Worm (Caenorhabditis elegans): ENCODE data around the gene arx-2.

arx-2 gene

DNA sequence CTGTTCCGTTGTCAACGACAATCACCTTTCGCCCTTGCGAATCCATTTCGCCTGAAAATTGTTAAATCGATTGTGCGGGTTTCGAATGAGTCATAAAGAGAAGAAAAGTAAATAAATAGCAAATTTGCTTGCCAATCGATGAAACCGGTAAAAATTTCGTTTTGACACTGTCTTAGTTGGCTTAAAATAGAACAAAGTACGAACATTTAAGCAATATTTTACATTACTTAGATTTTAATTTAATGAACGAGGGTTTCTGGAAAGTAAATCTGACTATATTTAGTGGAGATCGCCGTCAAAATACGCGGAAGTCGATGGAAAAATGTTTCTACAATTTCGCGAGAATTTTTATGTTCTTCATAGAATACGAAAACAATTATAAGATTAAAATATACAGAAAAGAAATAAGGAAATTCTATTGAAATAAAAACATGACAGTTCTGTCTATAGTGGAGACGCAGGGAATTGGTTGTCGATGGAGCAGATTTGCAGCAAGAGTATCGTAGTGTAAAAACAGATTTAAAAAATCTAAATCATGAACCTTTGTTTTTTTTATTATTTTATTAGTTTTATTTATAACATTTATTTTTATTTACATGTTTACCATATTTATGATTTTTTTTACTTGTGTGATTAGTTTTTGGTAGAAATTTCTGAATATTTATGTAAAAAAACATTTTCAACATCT, at the start of gene arx-2:
Gene arx-2, minus strand, starts transcription at position 51 of the 688 bp plus-strand sequence.
- TF ChIP-seq tab-1 (GFP tag; IDR thresholded peaks at IDR 0.05): no peak
- TF ChIP-seq med-1 (GFP tag; optimal IDR thresholded peaks at IDR 0.05; ENCODE audit: insufficient read depth): no peak

DNA sequence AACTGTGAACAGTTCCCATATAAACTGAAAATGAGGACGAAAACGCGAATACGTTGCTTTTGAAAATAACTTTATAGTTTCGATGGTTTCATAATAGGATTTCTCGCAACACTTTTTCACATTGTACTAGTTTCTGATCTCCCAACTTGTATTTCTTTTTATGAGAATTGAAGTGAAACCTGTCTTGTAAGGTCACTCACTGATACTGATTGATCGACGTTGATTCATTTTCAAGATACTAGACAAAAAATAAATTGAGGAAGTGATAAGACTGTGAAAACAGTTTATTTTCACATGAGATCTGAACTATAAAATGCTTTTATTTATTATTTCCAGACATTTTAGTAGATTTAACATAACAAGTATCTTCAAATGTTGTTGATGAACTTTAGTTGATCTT, 49.3 kb upstream of the arx-2 start:
- TF ChIP-seq med-1 (GFP tag; optimal IDR thresholded peaks at IDR 0.05; ENCODE audit: insufficient read depth) (no peak), ztf-29 (GFP tag; IDR thresholded peaks at IDR 0.05) (no peak), klf-2 (GFP tag; conservative IDR thresholded peaks at IDR 0.05) (no peak), flt-1 (GFP tag; IDR thresholded peaks at IDR 0.05) (no peak), cog-1 (tag; optimal IDR thresholded peaks at IDR 0.05) (no peak), T22C8.4 (GFP tag; IDR thresholded peaks at IDR 0.05) (no peak), ztf-23 (GFP tag; IDR thresholded peaks at IDR 0.05) (no peak), tab-1 (GFP tag; IDR thresholded peaks at IDR 0.05) (no peak), ref-1 (GFP tag; conservative IDR thresholded peaks at IDR 0.05) (no peak)

- TF ChIP-seq tab-1 (GFP tag; IDR thresholded peaks at IDR 0.05) (no peak), klf-2 (GFP tag; conservative IDR thresholded peaks at IDR 0.05) (no peak), cog-1 (tag; optimal IDR thresholded peaks at IDR 0.05) (no peak), ztf-29 (GFP tag; IDR thresholded peaks at IDR 0.05) (no peak)
Observed at ce11 chrV:10383950-10384349, 45.8 kb upstream of the arx-2 start, which contains the start of gene spe-10. TSS of gene spe-10 (plus strand) at chrV:10384250.

- TF ChIP-seq klf-2 (GFP tag; conservative IDR thresholded peaks at IDR 0.05): no peak
- no peak for TF ChIP-seq med-1 (GFP tag; optimal IDR thresholded peaks at IDR 0.05; ENCODE audit: insufficient read depth)
- TF ChIP-seq cog-1 (tag; optimal IDR thresholded peaks at IDR 0.05): no peak
- TF ChIP-seq flt-1 (GFP tag; IDR thresholded peaks at IDR 0.05): no peak
- no peak for TF ChIP-seq ztf-23 (GFP tag; IDR thresholded peaks at IDR 0.05)
- no peak for TF ChIP-seq tab-1 (GFP tag; IDR thresholded peaks at IDR 0.05)
- TF ChIP-seq ref-1 (GFP tag; conservative IDR thresholded peaks at IDR 0.05): no peak
- no peak for TF ChIP-seq T22C8.4 (GFP tag; IDR thresholded peaks at IDR 0.05)
- no peak for TF ChIP-seq ztf-29 (GFP tag; IDR thresholded peaks at IDR 0.05)
Observed at ce11 chrV:10382142-10382541, 44.0 kb upstream of the arx-2 start, which contains the start of gene pqn-2. TSS of gene pqn-2 (plus strand) at chrV:10382442.

DNA sequence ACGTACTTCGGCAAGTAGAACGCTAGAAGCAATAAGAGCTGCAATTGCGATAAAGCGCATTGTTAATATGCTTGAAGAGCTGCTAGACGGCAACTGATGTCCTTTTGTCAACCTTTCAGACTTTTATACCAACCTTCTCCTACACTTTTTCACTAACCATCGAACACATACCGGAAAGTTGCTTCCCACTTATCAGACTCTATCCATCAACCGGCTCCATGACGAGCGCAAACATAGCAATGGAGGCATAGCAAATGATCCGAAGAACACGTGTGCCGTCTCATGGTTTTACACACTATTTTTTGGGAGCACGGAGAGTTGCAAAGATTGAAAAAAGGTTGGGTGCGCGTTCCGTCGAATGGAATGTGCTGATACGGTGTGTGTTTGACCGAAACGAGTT, 43.6 kb upstream of the arx-2 start, which contains the start of gene abu-1:
Gene abu-1, minus strand, starts transcription at position 101 of the 400 bp plus-strand sequence.
- no peak for TF ChIP-seq T22C8.4 (GFP tag; IDR thresholded peaks at IDR 0.05)
- TF ChIP-seq flt-1 (GFP tag; IDR thresholded peaks at IDR 0.05): no peak
- TF ChIP-seq med-1 (GFP tag; optimal IDR thresholded peaks at IDR 0.05; ENCODE audit: insufficient read depth): no peak
- TF ChIP-seq tab-1 (GFP tag; IDR thresholded peaks at IDR 0.05): no peak
- no peak for TF ChIP-seq ztf-23 (GFP tag; IDR thresholded peaks at IDR 0.05)
- TF ChIP-seq ref-1 (GFP tag; conservative IDR thresholded peaks at IDR 0.05): no peak
- no peak for TF ChIP-seq cog-1 (tag; optimal IDR thresholded peaks at IDR 0.05)
- TF ChIP-seq klf-2 (GFP tag; conservative IDR thresholded peaks at IDR 0.05): no peak
- no peak for TF ChIP-seq ztf-29 (GFP tag; IDR thresholded peaks at IDR 0.05)

ce11 chrV:10379761-10380160, 41.6 kb upstream of the arx-2 start:
- no peak for TF ChIP-seq ztf-29 (GFP tag; IDR thresholded peaks at IDR 0.05)
- no peak for TF ChIP-seq flt-1 (GFP tag; IDR thresholded peaks at IDR 0.05)
- no peak for TF ChIP-seq med-1 (GFP tag; optimal IDR thresholded peaks at IDR 0.05; ENCODE audit: insufficient read depth)
- no peak for TF ChIP-seq klf-2 (GFP tag; conservative IDR thresholded peaks at IDR 0.05)
- no peak for TF ChIP-seq ztf-23 (GFP tag; IDR thresholded peaks at IDR 0.05)

DNA sequence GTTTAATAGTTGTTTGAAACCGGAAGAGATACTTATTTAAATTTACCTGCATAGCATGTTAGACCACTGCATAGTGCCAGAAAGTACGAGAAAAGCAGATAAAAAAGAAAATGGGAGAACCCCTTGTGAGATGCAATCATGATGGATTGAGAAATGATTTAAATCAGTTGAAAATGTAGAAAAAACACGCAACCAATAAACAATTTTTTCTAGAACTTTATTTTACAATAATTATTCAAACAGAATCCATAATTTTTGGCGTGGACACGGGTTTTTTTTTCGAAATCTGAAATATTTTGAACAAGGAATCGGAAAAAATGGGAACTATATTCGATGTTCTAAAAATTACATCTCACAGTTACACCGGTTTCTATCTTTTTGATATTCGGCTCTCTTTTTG, 41.1 kb upstream of the arx-2 start, which contains the start of gene AC3.12:
Gene AC3.12, minus strand, starts transcription at position 101 of the 400 bp plus-strand sequence.
- TF ChIP-seq ref-1 (GFP tag; conservative IDR thresholded peaks at IDR 0.05) (no peak), tab-1 (GFP tag; IDR thresholded peaks at IDR 0.05) (no peak), klf-2 (GFP tag; conservative IDR thresholded peaks at IDR 0.05) (no peak), ztf-29 (GFP tag; IDR thresholded peaks at IDR 0.05) (no peak), ztf-23 (GFP tag; IDR thresholded peaks at IDR 0.05) (no peak), T22C8.4 (GFP tag; IDR thresholded peaks at IDR 0.05) (no peak), cog-1 (tag; optimal IDR thresholded peaks at IDR 0.05) (no peak), med-1 (GFP tag; optimal IDR thresholded peaks at IDR 0.05; ENCODE audit: insufficient read depth) (no peak), flt-1 (GFP tag; IDR thresholded peaks at IDR 0.05) (no peak)

DNA sequence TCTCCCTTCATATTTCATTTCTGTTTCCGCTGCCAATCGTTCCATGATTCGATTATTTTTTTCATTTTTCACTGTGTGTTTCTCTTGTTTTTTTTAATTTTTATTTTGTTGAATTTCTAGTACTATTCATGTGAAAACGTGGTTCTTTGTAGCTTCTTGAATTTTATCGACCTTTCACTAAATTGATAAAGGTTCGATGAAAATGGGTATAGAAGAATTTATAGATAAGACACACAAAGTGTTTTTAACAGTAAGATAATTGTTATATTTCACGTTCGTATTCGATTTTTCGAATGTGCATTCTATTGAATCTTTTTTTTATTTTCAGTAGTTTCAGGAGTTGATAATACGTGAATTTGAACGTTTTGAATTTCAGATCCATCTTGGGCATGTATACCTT, 33.8 kb upstream of the arx-2 start, which contains the start of gene ugt-49:
Gene ugt-49, plus strand, starts transcription at position 371 of the 400 bp plus-strand sequence.
- TF ChIP-seq T22C8.4 (GFP tag; IDR thresholded peaks at IDR 0.05) (no peak), tab-1 (GFP tag; IDR thresholded peaks at IDR 0.05) (no peak), ztf-23 (GFP tag; IDR thresholded peaks at IDR 0.05) (no peak), med-1 (GFP tag; optimal IDR thresholded peaks at IDR 0.05; ENCODE audit: insufficient read depth) (no peak), ztf-29 (GFP tag; IDR thresholded peaks at IDR 0.05) (no peak), flt-1 (GFP tag; IDR thresholded peaks at IDR 0.05) (no peak), cog-1 (tag; optimal IDR thresholded peaks at IDR 0.05) (no peak), ref-1 (GFP tag; conservative IDR thresholded peaks at IDR 0.05) (no peak), klf-2 (GFP tag; conservative IDR thresholded peaks at IDR 0.05) (no peak)

DNA sequence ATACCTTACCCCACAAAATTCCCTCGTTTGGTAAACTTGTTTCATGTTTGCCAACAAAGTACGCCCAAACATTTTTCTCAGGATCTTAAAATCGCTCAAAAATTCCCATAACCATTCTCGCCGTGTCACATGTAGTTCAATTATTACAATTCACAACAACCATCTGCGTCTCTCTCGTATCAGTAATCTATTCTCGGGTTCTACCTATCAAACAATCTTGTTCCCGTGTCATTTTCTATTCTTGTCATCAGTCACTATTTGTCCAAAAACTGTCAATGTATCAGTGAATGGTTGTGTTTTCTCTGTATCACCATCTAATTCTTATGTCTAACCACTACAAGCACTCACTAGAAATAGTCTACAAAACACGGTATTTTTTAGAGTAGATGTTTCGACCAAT, 33.0 kb upstream of the arx-2 start:
- no peak for TF ChIP-seq cog-1 (tag; optimal IDR thresholded peaks at IDR 0.05)
- no peak for TF ChIP-seq klf-2 (GFP tag; conservative IDR thresholded peaks at IDR 0.05)
- no peak for TF ChIP-seq ztf-29 (GFP tag; IDR thresholded peaks at IDR 0.05)
- no peak for TF ChIP-seq med-1 (GFP tag; optimal IDR thresholded peaks at IDR 0.05; ENCODE audit: insufficient read depth)
- no peak for TF ChIP-seq T22C8.4 (GFP tag; IDR thresholded peaks at IDR 0.05)
- no peak for TF ChIP-seq flt-1 (GFP tag; IDR thresholded peaks at IDR 0.05)
- no peak for TF ChIP-seq ztf-23 (GFP tag; IDR thresholded peaks at IDR 0.05)
- no peak for TF ChIP-seq tab-1 (GFP tag; IDR thresholded peaks at IDR 0.05)
- no peak for TF ChIP-seq ref-1 (GFP tag; conservative IDR thresholded peaks at IDR 0.05)

DNA sequence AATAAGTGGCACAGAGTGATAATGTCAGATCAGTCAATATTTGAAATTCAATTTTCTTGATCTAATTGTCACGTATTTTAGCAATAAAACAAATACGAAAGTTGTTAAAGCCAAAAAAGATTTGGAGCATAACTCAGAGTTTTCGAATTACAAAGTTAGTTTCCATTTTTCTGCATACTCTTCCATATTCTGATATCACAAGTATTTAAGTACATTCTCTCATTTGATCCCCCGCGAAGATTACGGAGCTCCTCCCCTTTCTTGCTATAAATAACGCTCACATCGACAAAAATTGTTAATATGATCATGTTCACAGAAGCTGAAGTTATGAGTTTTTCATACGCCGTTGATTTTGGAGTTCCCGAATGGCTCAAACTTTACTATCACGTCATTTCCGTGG, 30.1 kb upstream of the arx-2 start, which contains the start of gene sri-20:
Gene sri-20, plus strand, starts transcription at position 301 of the 400 bp plus-strand sequence.
- TF ChIP-seq flt-1 (GFP tag; IDR thresholded peaks at IDR 0.05) (no peak), ztf-29 (GFP tag; IDR thresholded peaks at IDR 0.05) (no peak), T22C8.4 (GFP tag; IDR thresholded peaks at IDR 0.05) (no peak), med-1 (GFP tag; optimal IDR thresholded peaks at IDR 0.05; ENCODE audit: insufficient read depth) (no peak), ztf-23 (GFP tag; IDR thresholded peaks at IDR 0.05) (no peak)
